Worm (Caenorhabditis elegans): ENCODE measurements around the gene W04D2.4.

W04D2.4 gene

ce11 chrV:12533635-12534150 is 36.1 kb upstream of the W04D2.4 start:
- TF ChIP-seq klf-2 (GFP tag; conservative IDR thresholded peaks at IDR 0.05), result no peak
- TF ChIP-seq tab-1 (GFP tag; IDR thresholded peaks at IDR 0.05), result no peak
- TF ChIP-seq T22C8.4 (GFP tag; IDR thresholded peaks at IDR 0.05), result no peak
- no peak for TF ChIP-seq cog-1 (tag; optimal IDR thresholded peaks at IDR 0.05)
- TF ChIP-seq flt-1 (GFP tag; IDR thresholded peaks at IDR 0.05), result no peak
- TF ChIP-seq ztf-29 (GFP tag; IDR thresholded peaks at IDR 0.05), result no peak
- TF ChIP-seq ref-1 (GFP tag; conservative IDR thresholded peaks at IDR 0.05), result no peak
- TF ChIP-seq med-1 (GFP tag; optimal IDR thresholded peaks at IDR 0.05; ENCODE audit: insufficient read depth), result no peak
- TF ChIP-seq ztf-23 (GFP tag; IDR thresholded peaks at IDR 0.05), result no peak

ce11 chrV:12532369-12532768 is 34.8 kb upstream of the W04D2.4 start:
- TF ChIP-seq med-1 (GFP tag; optimal IDR thresholded peaks at IDR 0.05; ENCODE audit: insufficient read depth) (no peak), ztf-29 (GFP tag; IDR thresholded peaks at IDR 0.05) (no peak), klf-2 (GFP tag; conservative IDR thresholded peaks at IDR 0.05) (no peak)

- TF ChIP-seq ref-1 (GFP tag; conservative IDR thresholded peaks at IDR 0.05) (no peak), cog-1 (tag; optimal IDR thresholded peaks at IDR 0.05) (no peak), med-1 (GFP tag; optimal IDR thresholded peaks at IDR 0.05; ENCODE audit: insufficient read depth) (no peak), flt-1 (GFP tag; IDR thresholded peaks at IDR 0.05) (no peak), klf-2 (GFP tag; conservative IDR thresholded peaks at IDR 0.05) (no peak), ztf-23 (GFP tag; IDR thresholded peaks at IDR 0.05) (no peak), tab-1 (GFP tag; IDR thresholded peaks at IDR 0.05) (no peak), T22C8.4 (GFP tag; IDR thresholded peaks at IDR 0.05) (no peak), ztf-29 (GFP tag; IDR thresholded peaks at IDR 0.05) (no peak)
Observed at ce11 chrV:12531084-12531483, 33.5 kb upstream of the W04D2.4 start.

ce11 chrV:12530129-12530528 is 32.6 kb upstream of the W04D2.4 start:
- TF ChIP-seq tab-1 (GFP tag; IDR thresholded peaks at IDR 0.05), result no peak
- TF ChIP-seq med-1 (GFP tag; optimal IDR thresholded peaks at IDR 0.05; ENCODE audit: insufficient read depth), result no peak
- TF ChIP-seq ztf-23 (GFP tag; IDR thresholded peaks at IDR 0.05), result no peak
- no peak for TF ChIP-seq flt-1 (GFP tag; IDR thresholded peaks at IDR 0.05)
- no peak for TF ChIP-seq T22C8.4 (GFP tag; IDR thresholded peaks at IDR 0.05)
- TF ChIP-seq klf-2 (GFP tag; conservative IDR thresholded peaks at IDR 0.05), result no peak
- TF ChIP-seq cog-1 (tag; optimal IDR thresholded peaks at IDR 0.05), result no peak
- no peak for TF ChIP-seq ztf-29 (GFP tag; IDR thresholded peaks at IDR 0.05)
- no peak for TF ChIP-seq ref-1 (GFP tag; conservative IDR thresholded peaks at IDR 0.05)

- TF ChIP-seq tab-1 (GFP tag; IDR thresholded peaks at IDR 0.05), result no peak
- no peak for TF ChIP-seq ztf-23 (GFP tag; IDR thresholded peaks at IDR 0.05)
- no peak for TF ChIP-seq med-1 (GFP tag; optimal IDR thresholded peaks at IDR 0.05; ENCODE audit: insufficient read depth)
- TF ChIP-seq flt-1 (GFP tag; IDR thresholded peaks at IDR 0.05), result no peak
- TF ChIP-seq T22C8.4 (GFP tag; IDR thresholded peaks at IDR 0.05), result no peak
- TF ChIP-seq klf-2 (GFP tag; conservative IDR thresholded peaks at IDR 0.05), result no peak
- TF ChIP-seq ref-1 (GFP tag; conservative IDR thresholded peaks at IDR 0.05), result no peak
- no peak for TF ChIP-seq ztf-29 (GFP tag; IDR thresholded peaks at IDR 0.05)
- TF ChIP-seq cog-1 (tag; optimal IDR thresholded peaks at IDR 0.05), result no peak
Observed at ce11 chrV:12528919-12529318, 31.4 kb upstream of the W04D2.4 start.

ce11 chrV:12526758-12527157 is 29.2 kb upstream of the W04D2.4 start, which contains the start of gene F45D3.1:
F45D3.1 (plus strand) TSS chrV:12527058.
- TF ChIP-seq flt-1 (GFP tag; IDR thresholded peaks at IDR 0.05) (no peak), tab-1 (GFP tag; IDR thresholded peaks at IDR 0.05) (no peak), klf-2 (GFP tag; conservative IDR thresholded peaks at IDR 0.05) (no peak), ref-1 (GFP tag; conservative IDR thresholded peaks at IDR 0.05) (no peak), cog-1 (tag; optimal IDR thresholded peaks at IDR 0.05) (no peak), med-1 (GFP tag; optimal IDR thresholded peaks at IDR 0.05; ENCODE audit: insufficient read depth) (no peak), T22C8.4 (GFP tag; IDR thresholded peaks at IDR 0.05) (no peak), ztf-29 (GFP tag; IDR thresholded peaks at IDR 0.05) (no peak), ztf-23 (GFP tag; IDR thresholded peaks at IDR 0.05) (no peak)

ce11 chrV:12526124-12526523 is 28.6 kb upstream of the W04D2.4 start:
- TF ChIP-seq flt-1 (GFP tag; IDR thresholded peaks at IDR 0.05), result no peak
- no peak for TF ChIP-seq ztf-23 (GFP tag; IDR thresholded peaks at IDR 0.05)
- no peak for TF ChIP-seq T22C8.4 (GFP tag; IDR thresholded peaks at IDR 0.05)
- no peak for TF ChIP-seq cog-1 (tag; optimal IDR thresholded peaks at IDR 0.05)
- no peak for TF ChIP-seq ztf-29 (GFP tag; IDR thresholded peaks at IDR 0.05)
- no peak for TF ChIP-seq ref-1 (GFP tag; conservative IDR thresholded peaks at IDR 0.05)
- no peak for TF ChIP-seq med-1 (GFP tag; optimal IDR thresholded peaks at IDR 0.05; ENCODE audit: insufficient read depth)
- no peak for TF ChIP-seq klf-2 (GFP tag; conservative IDR thresholded peaks at IDR 0.05)

ce11 chrV:12525526-12525925 is 28.0 kb upstream of the W04D2.4 start, which contains the start of gene dyf-4:
dyf-4 (minus strand) TSS chrV:12525738.
- TF ChIP-seq cog-1 (tag; optimal IDR thresholded peaks at IDR 0.05), result no peak
- no peak for TF ChIP-seq ref-1 (GFP tag; conservative IDR thresholded peaks at IDR 0.05)
- no peak for TF ChIP-seq med-1 (GFP tag; optimal IDR thresholded peaks at IDR 0.05; ENCODE audit: insufficient read depth)
- TF ChIP-seq ztf-23 (GFP tag; IDR thresholded peaks at IDR 0.05), result no peak
- no peak for TF ChIP-seq T22C8.4 (GFP tag; IDR thresholded peaks at IDR 0.05)

ce11 chrV:12523356-12523755 is 25.8 kb upstream of the W04D2.4 start:
- TF ChIP-seq tab-1 (GFP tag; IDR thresholded peaks at IDR 0.05), result no peak
- TF ChIP-seq flt-1 (GFP tag; IDR thresholded peaks at IDR 0.05), result no peak
- no peak for TF ChIP-seq ztf-23 (GFP tag; IDR thresholded peaks at IDR 0.05)
- TF ChIP-seq ztf-29 (GFP tag; IDR thresholded peaks at IDR 0.05), result no peak
- TF ChIP-seq ref-1 (GFP tag; conservative IDR thresholded peaks at IDR 0.05), result no peak
- no peak for TF ChIP-seq T22C8.4 (GFP tag; IDR thresholded peaks at IDR 0.05)
- TF ChIP-seq klf-2 (GFP tag; conservative IDR thresholded peaks at IDR 0.05), result no peak
- no peak for TF ChIP-seq med-1 (GFP tag; optimal IDR thresholded peaks at IDR 0.05; ENCODE audit: insufficient read depth)
- TF ChIP-seq cog-1 (tag; optimal IDR thresholded peaks at IDR 0.05), result no peak

ce11 chrV:12518770-12519169 is 21.2 kb upstream of the W04D2.4 start:
- no peak for TF ChIP-seq ztf-23 (GFP tag; IDR thresholded peaks at IDR 0.05)
- TF ChIP-seq klf-2 (GFP tag; conservative IDR thresholded peaks at IDR 0.05), result no peak
- TF ChIP-seq tab-1 (GFP tag; IDR thresholded peaks at IDR 0.05), result no peak
- no peak for TF ChIP-seq ztf-29 (GFP tag; IDR thresholded peaks at IDR 0.05)
- no peak for TF ChIP-seq med-1 (GFP tag; optimal IDR thresholded peaks at IDR 0.05; ENCODE audit: insufficient read depth)
- TF ChIP-seq T22C8.4 (GFP tag; IDR thresholded peaks at IDR 0.05), result no peak
- TF ChIP-seq flt-1 (GFP tag; IDR thresholded peaks at IDR 0.05), result no peak
- TF ChIP-seq ref-1 (GFP tag; conservative IDR thresholded peaks at IDR 0.05), result no peak
- TF ChIP-seq cog-1 (tag; optimal IDR thresholded peaks at IDR 0.05), result no peak
